Worm (Caenorhabditis elegans) whole organism, L4 larva: ENCODE data around the gene C52E2.5.

Source experiments
- F44E2.7 ChIP-seq: fragments of 200-800 bp; sonication (Bioruptor generic); IDR thresholded peaks from 2 replicates; pipeline ENCODE4 v2.1.2; 2022; ENCODE audit warnings: missing genetic modification characterization, missing compliant biosample characterization
- R02D3.7 ChIP-seq: fragments of 150-350 bp; sonication (generic microtip); optimal IDR thresholded peaks from 3 replicates; lab custom pipeline; 2014; ENCODE audit warnings: missing biosample characterization, missing genetic modification characterization
- T26A8.4 ChIP-seq: fragments of 200-800 bp; sonication (Bioruptor generic); IDR thresholded peaks from 2 replicates; pipeline ENCODE4 v1.3.6; 2022; ENCODE audit warnings: missing genetic modification characterization, missing compliant biosample characterization
- Y105C5A.15 ChIP-seq: fragments of 200-800 bp; sonication (Bioruptor generic); IDR thresholded peaks from 2 replicates; pipeline ENCODE4 v1.3.6; 2022; ENCODE audit warnings: missing genetic modification characterization, missing compliant biosample characterization
- ZK337.2 ChIP-seq: fragments of 200-800 bp; sonication (Bioruptor generic); IDR thresholded peaks from 2 replicates; pipeline ENCODE4 v1.3.6; 2022; ENCODE audit warnings: missing genetic modification reagents, missing genetic modification characterization, missing compliant biosample characterization
- ZK546.5 ChIP-seq, 2 experiments: sonication (generic microtip); optimal IDR thresholded peaks; 2 replicates each; lab custom pipeline; 2017; ENCODE audit warnings: missing biosample characterization in 2 of 2, missing genetic modification characterization in 2 of 2
- ceh-44 ChIP-seq: fragments of 200-800 bp; sonication (Bioruptor generic); IDR thresholded peaks from 2 replicates; pipeline ENCODE4 v1.3.6; 2022; ENCODE audit warnings: missing genetic modification reagents, missing genetic modification characterization, missing compliant biosample characterization
- daf-16 ChIP-seq, 3 experiments: sonication (generic microtip); optimal IDR thresholded peaks; 2 replicates each; lab custom pipeline; 2016 to 2017; ENCODE audit warnings: missing genetic modification characterization in 3 of 3, missing genetic modification reagents in 3 of 3, mild to moderate bottlenecking in 2 of 3, missing compliant biosample characterization in 2 of 3, missing biosample characterization in 1 of 3, moderate library complexity in 1 of 3
- daf-19 ChIP-seq: fragments of 200-800 bp; sonication (Bioruptor generic); conservative IDR thresholded peaks from 2 replicates; pipeline ENCODE4 v1.3.6; 2022; ENCODE audit warnings: missing genetic modification characterization, missing compliant biosample characterization
- daf-8 ChIP-seq: fragments of 200-800 bp; sonication (Bioruptor generic); IDR thresholded peaks from 2 replicates; pipeline ENCODE4 v1.3.6; 2022; ENCODE audit warnings: missing genetic modification characterization, missing compliant biosample characterization
- duxl-1 ChIP-seq: sonication (generic microtip); optimal IDR thresholded peaks from 2 replicates; lab custom pipeline; 2016; ENCODE audit warnings: mild to moderate bottlenecking, missing genetic modification characterization, moderate library complexity, missing compliant biosample characterization; ENCODE audit not compliant: poor library complexity
- egl-43 ChIP-seq: fragments of 200-800 bp; sonication (Bioruptor generic); IDR thresholded peaks from 2 replicates; pipeline ENCODE4 v1.3.6; 2022; ENCODE audit warnings: missing genetic modification reagents, missing genetic modification characterization, missing compliant biosample characterization
- hlh-11 ChIP-seq: fragments of 200-800 bp; sonication (Bioruptor generic); optimal IDR thresholded peaks from 2 replicates; lab custom pipeline; 2018; ENCODE audit warnings: mild to moderate bottlenecking, missing genetic modification characterization, missing compliant biosample characterization
- jun-1 ChIP-seq: fragments of 150-350 bp; optimal IDR thresholded peaks from 2 replicates; lab custom pipeline; 2014; ENCODE audit warnings: missing biosample characterization, missing genetic modification reagents, missing genetic modification characterization
- lin-1 ChIP-seq: fragments of 200-800 bp; sonication (Bioruptor generic); IDR thresholded peaks from 2 replicates; pipeline ENCODE4 v1.3.6; 2022; ENCODE audit warnings: missing genetic modification reagents, missing genetic modification characterization, missing compliant biosample characterization
- lsy-2 ChIP-seq, 2 experiments: fragments of 150-350 bp in 1 of 2; sonication (generic microtip) in 1 of 2; optimal IDR thresholded peaks; 2 replicates each; lab custom pipeline; 2014 to 2017; ENCODE audit warnings: missing biosample characterization in 2 of 2, missing genetic modification characterization in 2 of 2
- nhr-10 ChIP-seq: fragments of 150-350 bp; optimal IDR thresholded peaks from 2 replicates; lab custom pipeline; 2014; ENCODE audit warnings: missing biosample characterization, missing genetic modification characterization
- nhr-237 ChIP-seq: sonication (generic microtip); optimal IDR thresholded peaks from 2 replicates; lab custom pipeline; 2017; ENCODE audit warnings: missing biosample characterization, missing genetic modification characterization
- nhr-25 ChIP-seq: sonication (generic microtip); optimal IDR thresholded peaks from 2 replicates; lab custom pipeline; 2017; ENCODE audit warnings: missing genetic modification characterization, mild to moderate bottlenecking, missing compliant biosample characterization, antibody characterized with exemption, moderate library complexity, borderline replicate concordance; ENCODE audit not compliant: insufficient read depth
- nhr-28 ChIP-seq: fragments of 150-350 bp; optimal IDR thresholded peaks from 2 replicates; lab custom pipeline; 2014; ENCODE audit warnings: missing biosample characterization, missing genetic modification characterization
- nhr-41 ChIP-seq: fragments of 200-800 bp; sonication (Bioruptor generic); IDR thresholded peaks from 2 replicates; pipeline ENCODE4 v1.3.6; 2022; ENCODE audit warnings: missing genetic modification reagents, missing genetic modification characterization, missing compliant biosample characterization
- nhr-76 ChIP-seq: fragments of 150-350 bp; optimal IDR thresholded peaks from 2 replicates; lab custom pipeline; 2014; ENCODE audit warnings: missing biosample characterization, missing genetic modification characterization
- php-3 ChIP-seq: fragments of 200-800 bp; sonication (Bioruptor generic); IDR thresholded peaks from 2 replicates; pipeline ENCODE4 v1.3.6; 2022; ENCODE audit warnings: missing genetic modification reagents, missing genetic modification characterization, missing compliant biosample characterization
- pqm-1 ChIP-seq: sonication (generic microtip); optimal IDR thresholded peaks from 2 replicates; lab custom pipeline; 2017; ENCODE audit warnings: missing biosample characterization, missing genetic modification characterization
- sdz-12 ChIP-seq: fragments of 200-800 bp; sonication (Bioruptor generic); optimal IDR thresholded peaks from 2 replicates; lab custom pipeline; 2018; ENCODE audit warnings: mild to moderate bottlenecking, missing genetic modification characterization, missing compliant biosample characterization
- skn-1 ChIP-seq: fragments of 150-350 bp; optimal IDR thresholded peaks from 2 replicates; lab custom pipeline; 2014; ENCODE audit warnings: missing biosample characterization, missing genetic modification characterization
- snpc-4 ChIP-seq: fragments of 150-350 bp; optimal IDR thresholded peaks from 2 replicates; lab custom pipeline; 2014; ENCODE audit warnings: missing biosample characterization, missing genetic modification characterization
- spr-1 ChIP-seq: sonication (generic microtip); optimal IDR thresholded peaks from 2 replicates; lab custom pipeline; 2016; ENCODE audit warnings: mild to moderate bottlenecking, missing genetic modification characterization, missing compliant biosample characterization
- spr-3 ChIP-seq: fragments of 200-800 bp; sonication (Bioruptor generic); optimal IDR thresholded peaks from 2 replicates; lab custom pipeline; 2018; ENCODE audit warnings: mild to moderate bottlenecking, missing genetic modification characterization, missing compliant biosample characterization
- unc-62 ChIP-seq, 3 experiments: fragments of 150-350 bp in 1 of 3; sonication (generic microtip); optimal IDR thresholded peaks in 2 of 3; peaks in 1 of 3; 1 replicate in 1 of 3; 2 replicates in 2 of 3; lab custom pipeline; 2014 to 2017; ENCODE audit warnings: missing biosample characterization in 3 of 3, missing genetic modification characterization in 3 of 3, missing genetic modification reagents in 3 of 3, missing genotype in 1 of 3
- zip-11 ChIP-seq: fragments of 200-800 bp; sonication (Bioruptor generic); IDR thresholded peaks from 2 replicates; pipeline ENCODE4 v1.3.6; 2022; ENCODE audit warnings: missing genetic modification characterization, missing compliant biosample characterization
- zip-2 ChIP-seq: fragments of 150-350 bp; optimal IDR thresholded peaks from 2 replicates; lab custom pipeline; 2014; ENCODE audit warnings: missing biosample characterization, missing genetic modification characterization
- ztf-11 ChIP-seq: fragments of 150-350 bp; optimal IDR thresholded peaks from 2 replicates; lab custom pipeline; 2014; ENCODE audit warnings: missing biosample characterization, missing genetic modification characterization

C52E2.5 gene

ce11 chrII:1851716-1852115 lies 9.0 kb upstream of the C52E2.5 start (continued):
- TF ChIP-seq nhr-237 (tag; lab: Kevin White, UChicago): no peak
- peak; percentile 34 for TF ChIP-seq jun-1 (tag; lab: Kevin White, UChicago)
- TF ChIP-seq daf-19 (GFP tag; lab: Robert Waterston, UW): no peak
- peak; percentile 90 for TF ChIP-seq php-3 (GFP tag; lab: Robert Waterston, UW)
- TF ChIP-seq ztf-11: no peak
- TF ChIP-seq skn-1 (tag; lab: Kevin White, UChicago): no peak
- no peak for TF ChIP-seq snpc-4 (tag; lab: Kevin White, UChicago)
- no peak for TF ChIP-seq zip-2 (tag; lab: Kevin White, UChicago)
- no peak for TF ChIP-seq spr-1

ce11 chrII:1850840-1851294 lies 8.1 kb upstream of the C52E2.5 start, which contains the start of gene C52E2.3:
C52E2.3 (plus strand) TSS chrII:1851244.
- TF ChIP-seq ZK546.5 (tag; optimal IDR thresholded peaks at IDR 0.05; lab: Kevin White, UChicago): no peak
- TF ChIP-seq hlh-11 (tag; lab: Kevin White, UChicago): peak; percentile 6
- no peak for TF ChIP-seq nhr-76 (tag; lab: Kevin White, UChicago)
- TF ChIP-seq, all 104 proteins: peak for 1

ce11 chrII:1850299-1850698 lies 7.6 kb upstream of the C52E2.5 start, which contains the start of gene fbxb-96:
fbxb-96 (minus strand) TSS chrII:1850399.
- TF ChIP-seq ZK337.2 (GFP tag; lab: Robert Waterston, UW) (no peak), nhr-41 (no peak), nhr-25 (no peak)

- TF ChIP-seq R02D3.7 (tag; lab: Kevin White, UChicago) (no peak), Y105C5A.15 (GFP tag; lab: Robert Waterston, UW) (no peak), egl-43 (GFP tag; lab: Robert Waterston, UW) (0 out of 2 replicates have a peak, but pooled peaks have one; percentile 51), ceh-44 (GFP tag; lab: Robert Waterston, UW) (no peak), duxl-1 (peak; percentile 91), unc-62 (GFP tag; optimal IDR thresholded peaks at IDR 0.05 in 1 of 2; lab: Kevin White, UChicago) (peak in 1 of 2 experiments; percentile 10), unc-62 (tag; optimal IDR thresholded peaks at IDR 0.05; lab: Kevin White, UChicago) (no peak), nhr-41 (no peak)
- TF ChIP-seq, all 104 proteins: peak for 3
These were observed 5.4 kb upstream of the C52E2.5 start, which contains the start of gene fbxb-97 for ce11 chrII:1848109-1848508. fbxb-97 (minus strand) TSS chrII:1848161.

- TF ChIP-seq zip-11 (GFP tag; lab: Robert Waterston, UW) (no peak), T26A8.4 (GFP tag; lab: Robert Waterston, UW) (no peak), lsy-2 (tag; optimal IDR thresholded peaks at IDR 0.05; lab: Kevin White, UChicago) (no peak), Y105C5A.15 (GFP tag; lab: Robert Waterston, UW) (no peak)
These were observed 1.8 kb upstream of the C52E2.5 start for ce11 chrII:1844552-1844951.

ce11 chrII:1836204-1836603 lies 6.5 kb downstream of the C52E2.5 start, which contains the start of gene T08E11.1:
T08E11.1 (plus strand) TSS chrII:1836504.
- no peak for TF ChIP-seq daf-16 (GFP tag; optimal IDR thresholded peaks at IDR 0.05; lab: Kevin White, UChicago)
- peak; percentile 21 for TF ChIP-seq daf-16 (tag; optimal IDR thresholded peaks at IDR 0.05; lab: Kevin White, UChicago)
- no peak for TF ChIP-seq nhr-41
- TF ChIP-seq sdz-12 (GFP tag; lab: Kevin White, UChicago): no peak
- TF ChIP-seq duxl-1: no peak
- no peak for TF ChIP-seq Y105C5A.15 (GFP tag; lab: Robert Waterston, UW)

- peak; percentile 10 for TF ChIP-seq nhr-28
- no peak for TF ChIP-seq spr-3 (GFP tag; lab: Kevin White, UChicago)
- TF ChIP-seq F44E2.7 (GFP tag; lab: Robert Waterston, UW): no peak
- peak; percentile 40 for TF ChIP-seq pqm-1 (tag; lab: Kevin White, UChicago)
- TF ChIP-seq daf-8: no peak
- TF ChIP-seq nhr-10 (tag; lab: Kevin White, UChicago): no peak
- TF ChIP-seq lin-1: no peak
- TF ChIP-seq, all 104 proteins: peak for 2
These were observed 10.8 kb downstream of the C52E2.5 start, which contains the start of gene math-39 for ce11 chrII:1831883-1832388. math-39 (plus strand) TSS chrII:1832338.
